Fruit fly (Drosophila melanogaster) whole organism, embryonic: ENCODE measurements around the gene wtrw.

Experiments used
- Atf6 ChIP-seq: fragments of 200-800 bp; sonication (Bioruptor generic); IDR thresholded peaks from 2 replicates; pipeline ENCODE4 v1.3.6; 2022; ENCODE audit warnings: missing biosample characterization, missing genetic modification characterization
- Awh ChIP-seq: fragments of 200-800 bp; sonication (Bioruptor generic); IDR thresholded peaks from 2 replicates; pipeline ENCODE4, ENCODE4 v1.3.6; 2022; ENCODE audit warnings: missing biosample characterization, missing genetic modification characterization
- B-H2 ChIP-seq: fragments of 200-800 bp; sonication (Bioruptor generic); optimal IDR thresholded peaks from 2 replicates; lab custom pipeline; 2018; ENCODE audit warnings: missing biosample characterization, mild to moderate bottlenecking, missing genetic modification characterization
- CG10147 ChIP-seq: fragments of 200-800 bp; sonication (Bioruptor generic); optimal IDR thresholded peaks from 2 replicates; lab custom pipeline; 2019; ENCODE audit warnings: missing biosample characterization, mild to moderate bottlenecking, missing genetic modification characterization, moderate library complexity
- CG10543 ChIP-seq: fragments of 200-800 bp; sonication (Bioruptor generic); optimal IDR thresholded peaks from 3 replicates; lab custom pipeline; 2017; ENCODE audit warnings: missing biosample characterization, mild to moderate bottlenecking, missing genetic modification characterization, moderate library complexity
- CG12942 ChIP-seq: fragments of 200-800 bp; sonication (Bioruptor generic); optimal IDR thresholded peaks from 3 replicates; lab custom pipeline; 2016; ENCODE audit warnings: missing biosample characterization, missing genetic modification characterization
- CG13296 ChIP-seq: fragments of 200-800 bp; sonication (Bioruptor generic); optimal IDR thresholded peaks from 3 replicates; lab custom pipeline; 2018; ENCODE audit warnings: missing biosample characterization, mild to moderate bottlenecking, missing genetic modification characterization
- CG13894 ChIP-seq: fragments of 200-800 bp; sonication (Bioruptor generic); optimal IDR thresholded peaks from 3 replicates; lab custom pipeline; 2018; ENCODE audit warnings: missing biosample characterization, mild to moderate bottlenecking, missing genetic modification characterization, moderate library complexity
- CG15269 ChIP-seq: fragments of 200-800 bp; sonication (Bioruptor generic); optimal IDR thresholded peaks from 2 replicates; lab custom pipeline; 2018; ENCODE audit warnings: missing biosample characterization, mild to moderate bottlenecking, missing genetic modification characterization, moderate library complexity
- CG1603 ChIP-seq: fragments of 200-800 bp; sonication (Bioruptor generic); optimal IDR thresholded peaks from 2 replicates; lab custom pipeline; 2019; ENCODE audit warnings: missing biosample characterization, mild to moderate bottlenecking, missing genetic modification characterization, moderate library complexity
- CG16779 ChIP-seq: fragments of 200-800 bp; sonication (Bioruptor generic); IDR thresholded peaks from 2 replicates; pipeline ENCODE4 v1.3.6; 2022; ENCODE audit warnings: missing biosample characterization, missing genetic modification characterization
- CG17612 ChIP-seq: fragments of 200-800 bp; sonication (Bioruptor generic); IDR thresholded peaks from 2 replicates; pipeline ENCODE4 v1.3.6; 2022; ENCODE audit warnings: missing biosample characterization, missing genetic modification characterization
- CG17802 ChIP-seq: fragments of 200-800 bp; sonication (Bioruptor generic); optimal IDR thresholded peaks from 2 replicates; lab custom pipeline; 2018; ENCODE audit warnings: missing biosample characterization, mild to moderate bottlenecking, missing genetic modification characterization, moderate library complexity
- CG18011 ChIP-seq: fragments of 200-800 bp; sonication (Bioruptor generic); optimal IDR thresholded peaks from 2 replicates; lab custom pipeline; 2017; ENCODE audit warnings: missing biosample characterization, missing genetic modification characterization, mild to moderate bottlenecking, moderate library complexity, missing genotype
- CG2116 ChIP-seq: fragments of 200-800 bp; sonication (Bioruptor generic); optimal IDR thresholded peaks from 3 replicates; lab custom pipeline; 2018; ENCODE audit warnings: missing biosample characterization, mild to moderate bottlenecking, missing genetic modification characterization
- CG2120 ChIP-seq: fragments of 200-800 bp; sonication (Bioruptor generic); optimal IDR thresholded peaks from 3 replicates; lab custom pipeline; 2016; ENCODE audit warnings: missing biosample characterization, missing genetic modification characterization
- CG2712 ChIP-seq: fragments of 200-800 bp; optimal IDR thresholded peaks from 3 replicates; lab custom pipeline; 2019; ENCODE audit warnings: missing biosample characterization, mild to moderate bottlenecking, missing genetic modification characterization, moderate library complexity
- CG30431 ChIP-seq: fragments of 200-800 bp; sonication (Bioruptor generic); optimal IDR thresholded peaks from 2 replicates; lab custom pipeline; 2017; ENCODE audit warnings: missing biosample characterization, missing genetic modification characterization
- CG31441 ChIP-seq: fragments of 200-800 bp; sonication (Bioruptor generic); IDR thresholded peaks from 2 replicates; pipeline ENCODE4 v1.3.6; 2022; ENCODE audit warnings: missing biosample characterization, missing genetic modification characterization
- CG3838 ChIP-seq: fragments of 200-800 bp; sonication (Bioruptor generic); optimal IDR thresholded peaks from 3 replicates; lab custom pipeline; 2016; ENCODE audit warnings: missing biosample characterization, missing genetic modification characterization
- CG4707 ChIP-seq: fragments of 200-800 bp; sonication (Bioruptor generic); optimal IDR thresholded peaks from 2 replicates; lab custom pipeline; 2018; ENCODE audit warnings: missing biosample characterization, mild to moderate bottlenecking, missing genetic modification characterization, moderate library complexity
- CG4730 ChIP-seq: fragments of 200-800 bp; sonication (Bioruptor generic); IDR thresholded peaks from 2 replicates; pipeline ENCODE4 v1.3.6; 2022; ENCODE audit warnings: missing biosample characterization, missing genetic modification characterization
- CG7556 ChIP-seq: fragments of 200-800 bp; sonication (Bioruptor generic); optimal IDR thresholded peaks from 2 replicates; lab custom pipeline; 2017; ENCODE audit warnings: missing biosample characterization, mild to moderate bottlenecking, missing genetic modification characterization
- CG9727 ChIP-seq: fragments of 200-800 bp; sonication (Bioruptor generic); optimal IDR thresholded peaks from 3 replicates; lab custom pipeline; 2017; ENCODE audit warnings: missing biosample characterization, mild to moderate bottlenecking, missing genetic modification characterization
- Drgx ChIP-seq: fragments of 200-800 bp; sonication (Bioruptor generic); IDR thresholded peaks from 2 replicates; pipeline ENCODE4 v1.3.6; 2022; ENCODE audit warnings: missing biosample characterization, missing genetic modification characterization
- Gug ChIP-seq: fragments of 200-800 bp; sonication (Bioruptor generic); IDR thresholded peaks from 4 replicates; pipeline ENCODE4 v1.3.6; 2022; ENCODE audit warnings: missing biosample characterization, missing genetic modification characterization
- MBD-R2 ChIP-seq: fragments of 200-800 bp; sonication (Bioruptor generic); IDR thresholded peaks from 2 replicates; pipeline ENCODE4 v1.3.6; 2022; ENCODE audit warnings: missing biosample characterization, missing genetic modification characterization
- MESR4 ChIP-seq: fragments of 200-800 bp; sonication (Bioruptor generic); optimal IDR thresholded peaks from 2 replicates; lab custom pipeline; 2018; ENCODE audit warnings: missing biosample characterization, mild to moderate bottlenecking, missing genetic modification characterization, moderate library complexity
- Max ChIP-seq: fragments of 200-800 bp; sonication (Bioruptor generic); optimal IDR thresholded peaks from 2 replicates; lab custom pipeline; 2016; ENCODE audit warnings: missing biosample characterization, mild to moderate bottlenecking, missing genetic modification characterization
- Mrtf ChIP-seq: fragments of 200-800 bp; sonication (Bioruptor generic); IDR thresholded peaks from 3 replicates; pipeline ENCODE4 v1.3.6; 2022; ENCODE audit warnings: missing biosample characterization, missing genetic modification characterization
- PHDP ChIP-seq: fragments of 200-800 bp; sonication (Bioruptor generic); optimal IDR thresholded peaks from 3 replicates; lab custom pipeline; 2018; ENCODE audit warnings: missing biosample characterization, mild to moderate bottlenecking, missing genetic modification characterization, moderate library complexity
- TFAM ChIP-seq: fragments of 200-800 bp; sonication (Bioruptor generic); optimal IDR thresholded peaks from 2 replicates; lab custom pipeline; 2017; ENCODE audit warnings: missing biosample characterization, missing genetic modification characterization, inconsistent platforms
- chinmo ChIP-seq: fragments of 200-800 bp; sonication (Bioruptor generic); IDR thresholded peaks from 4 replicates; pipeline ENCODE4 v1.3.6; 2022; ENCODE audit warnings: missing biosample characterization, missing genetic modification characterization; ENCODE audit not compliant: partially characterized antibody
- dmrt11E ChIP-seq: fragments of 200-800 bp; sonication (Bioruptor generic); optimal IDR thresholded peaks from 3 replicates; lab custom pipeline; 2018; ENCODE audit warnings: missing biosample characterization, mild to moderate bottlenecking, missing genetic modification characterization, moderate library complexity
- fu2 ChIP-seq: fragments of 200-800 bp; sonication (Bioruptor generic); optimal IDR thresholded peaks from 2 replicates; lab custom pipeline; 2016; ENCODE audit warnings: missing biosample characterization, missing genetic modification characterization
- gce ChIP-seq: fragments of 200-800 bp; sonication (Bioruptor generic); IDR thresholded peaks from 3 replicates; pipeline ENCODE4 v1.3.6; 2022; ENCODE audit warnings: missing biosample characterization, missing genetic modification characterization
- klu ChIP-seq: fragments of 200-800 bp; sonication (Bioruptor generic); IDR thresholded peaks from 2 replicates; pipeline ENCODE4 v1.3.6; 2022; ENCODE audit warnings: missing biosample characterization, missing genetic modification characterization
- lov ChIP-seq, 2 experiments: fragments of 200-800 bp in 1 of 2; fragments of >200 bp in 1 of 2; sonication (Bioruptor generic) in 1 of 2; IDR thresholded peaks in 1 of 2; optimal IDR thresholded peaks in 1 of 2; 2 replicates in 1 of 2; 3 replicates in 1 of 2; pipeline versions ENCODE4 v1.3.6 to Lab custom; 2017 to 2022; ENCODE audit warnings: missing biosample characterization in 1 of 2, missing genetic modification characterization in 1 of 2
- phol ChIP-seq: fragments of 200-800 bp; sonication (Bioruptor generic); optimal IDR thresholded peaks from 3 replicates; lab custom pipeline; 2018; ENCODE audit warnings: missing biosample characterization, mild to moderate bottlenecking, missing genetic modification characterization, moderate library complexity
- row ChIP-seq: fragments of 200-800 bp; sonication (Bioruptor generic); IDR thresholded peaks from 3 replicates; pipeline ENCODE4 v1.3.6; 2022; ENCODE audit warnings: missing biosample characterization, missing genetic modification characterization
- run ChIP-seq: fragments of 200-800 bp; sonication (Bioruptor generic); optimal IDR thresholded peaks from 3 replicates; lab custom pipeline; 2018; ENCODE audit warnings: missing biosample characterization, mild to moderate bottlenecking, missing genetic modification characterization
- sd ChIP-seq: fragments of 200-800 bp; sonication (Bioruptor generic); optimal IDR thresholded peaks from 3 replicates; lab custom pipeline; 2018; ENCODE audit warnings: missing biosample characterization, mild to moderate bottlenecking, missing genetic modification characterization, moderate library complexity
- sim ChIP-seq: fragments of 200-800 bp; sonication (Bioruptor generic); IDR thresholded peaks from 2 replicates; pipeline ENCODE4 v1.3.6; 2022; ENCODE audit warnings: missing biosample characterization, missing genetic modification characterization
- sob ChIP-seq: fragments of 200-800 bp; sonication (Bioruptor generic); IDR thresholded peaks from 2 replicates; pipeline ENCODE4 v1.3.6; 2022; ENCODE audit warnings: missing biosample characterization, missing genetic modification characterization
- tgo ChIP-seq: fragments of 200-800 bp; sonication (Bioruptor generic); IDR thresholded peaks from 3 replicates; pipeline ENCODE4 v1.3.6; 2022; ENCODE audit warnings: missing biosample characterization, missing genetic modification characterization
- ttk ChIP-seq: fragments of 200-800 bp; sonication (Bioruptor generic); IDR thresholded peaks from 2 replicates; pipeline ENCODE4 v2.1.2; 2022; ENCODE audit warnings: missing biosample characterization, missing genetic modification characterization
- vnd ChIP-seq: fragments of 200-800 bp; sonication (Bioruptor generic); IDR thresholded peaks from 3 replicates; pipeline ENCODE4 v1.3.6; 2022; ENCODE audit warnings: missing biosample characterization, missing genetic modification characterization; ENCODE audit not compliant: partially characterized antibody
- wek ChIP-seq: fragments of 200-800 bp; sonication (Bioruptor generic); optimal IDR thresholded peaks from 3 replicates; lab custom pipeline; 2018; ENCODE audit warnings: missing biosample characterization, mild to moderate bottlenecking, missing genetic modification characterization, moderate library complexity

The wtrw gene

DNA sequence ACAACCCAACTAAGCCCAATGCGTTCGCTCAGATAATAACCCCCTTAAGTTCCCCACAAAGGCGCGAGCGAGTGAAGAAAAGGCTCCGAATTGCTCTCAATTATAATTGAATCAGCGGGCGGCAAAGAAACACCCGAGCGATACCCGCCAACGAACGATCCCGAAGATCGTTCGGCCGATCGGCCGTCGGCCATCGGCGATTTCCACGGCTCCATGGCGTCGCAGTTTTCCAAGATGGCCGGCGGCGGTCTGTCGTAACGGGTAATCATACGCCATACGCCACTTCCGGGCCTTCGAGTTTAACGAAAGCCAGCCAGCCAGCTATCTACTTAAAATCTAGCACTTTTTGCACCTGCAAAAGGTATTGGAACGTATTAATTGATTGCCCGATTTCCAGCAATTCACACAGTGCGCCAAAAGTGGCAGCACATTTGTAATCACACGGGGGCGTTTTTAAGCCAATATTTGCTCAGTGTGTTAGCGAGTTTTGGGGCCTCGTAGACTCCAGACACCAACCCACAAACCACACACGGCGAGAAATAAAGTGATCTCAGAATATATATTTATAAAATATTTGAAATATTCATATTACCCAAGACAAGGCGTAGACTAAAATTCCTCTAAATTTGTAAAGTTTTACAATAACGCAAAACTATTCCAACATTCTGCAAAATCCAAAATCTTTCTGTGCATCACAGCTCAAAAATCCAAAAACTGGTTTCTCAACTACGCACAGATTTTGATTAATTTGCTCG, 1.3 kb downstream of the wtrw start (continued):
- TF ChIP-seq CG16779 (peak; percentile 48; the same call in 1 of the 2 replicates), CG13894 (peak; percentile 85), CG17612 (GFP tag; lab: Robert Waterston, UW) (no peak), CG2116 (no peak), Gug (GFP tag; lab: Robert Waterston, UW) (no peak; the same call in 3 of the 4 replicates), Awh (GFP tag; lab: Robert Waterston, UW) (0 out of 2 replicates have a peak, but pooled peaks have one; percentile 39), CG4730 (peak; percentile 9; the same call in 1 of the 2 replicates), CG30431 (no peak), CG9727 (peak; percentile 46), gce (GFP tag; lab: Robert Waterston, UW) (no peak), B-H2 (GFP tag; lab: Kevin White, UChicago) (no peak), Drgx (GFP tag; lab: Robert Waterston, UW) (peak; percentile 82), CG18011 (GFP tag; lab: Kevin White, UChicago) (no peak), row (peak; percentile 68), sim (GFP tag; lab: Robert Waterston, UW) (no peak), fu2 (no peak), klu (GFP tag; lab: Robert Waterston, UW) (0 out of 2 replicates have a peak, but pooled peaks have one; percentile 32), CG4707 (GFP tag; lab: Kevin White, UChicago) (no peak), tgo (GFP tag; lab: Robert Waterston, UW) (peak; percentile 54; the same call in 2 of the 3 replicates), CG3838 (GFP tag; lab: Kevin White, UChicago) (no peak), CG2120 (peak; percentile 56), Max (GFP tag; lab: Kevin White, UChicago) (no peak), lov (optimal IDR thresholded peaks at IDR 0.05; lab: Kevin White, UChicago) (no peak), lov (GFP tag; IDR thresholded peaks at IDR 0.05; lab: Robert Waterston, UW) (0 out of 3 replicates have a peak, but pooled peaks have one; percentile 3), CG17802 (tag; lab: Kevin White, UChicago) (no peak), PHDP (tag; lab: Kevin White, UChicago) (peak; percentile 21), CG15269 (tag; lab: Kevin White, UChicago) (peak; percentile 24), run (tag; lab: Kevin White, UChicago) (no peak), Atf6 (GFP tag; lab: Robert Waterston, UW) (peak; percentile 61), Mrtf (peak; percentile 26; the same call in 1 of the 3 replicates), MESR4 (no peak), CG31441 (GFP tag; lab: Robert Waterston, UW) (0 out of 2 replicates have a peak, but pooled peaks have one; percentile 16), sd (tag; lab: Kevin White, UChicago) (peak; percentile 44), CG1603 (tag; lab: Kevin White, UChicago) (peak; percentile 23), CG13296 (GFP tag; lab: Kevin White, UChicago) (peak; percentile 43), CG10147 (GFP tag; lab: Kevin White, UChicago) (peak; percentile 57), CG12942 (GFP tag; lab: Kevin White, UChicago) (no peak), CG10543 (GFP tag; lab: Kevin White, UChicago) (peak; percentile 69), chinmo (0 out of 4 replicates have a peak, but pooled peaks have one; percentile 67), sob (GFP tag; lab: Robert Waterston, UW) (peak; percentile 69; the same call in 1 of the 2 replicates), ttk (GFP tag; lab: Robert Waterston, UW) (peak; percentile 32; the same call in 1 of the 2 replicates), MBD-R2 (GFP tag; lab: Robert Waterston, UW) (peak; percentile 50; the same call in 1 of the 2 replicates), CG2712 (peak; percentile 21), TFAM (GFP tag; lab: Kevin White, UChicago) (no peak), CG7556 (GFP tag; lab: Kevin White, UChicago) (peak; percentile 31), phol (tag; lab: Kevin White, UChicago) (peak; percentile 92), vnd (GFP tag; lab: Robert Waterston, UW) (no peak), dmrt11E (tag; lab: Kevin White, UChicago) (no peak), wek (GFP tag; lab: Kevin White, UChicago) (peak; percentile 3)
